Worm (Caenorhabditis elegans) whole organism, L4 larva: ENCODE results near the gene mmcm-1.

Experiments
- T26A8.4 ChIP-seq: fragments of 200-800 bp; sonication (Bioruptor generic); IDR thresholded peaks from 2 replicates; pipeline ENCODE4 v1.3.6; 2022; ENCODE audit warnings: missing genetic modification characterization, missing compliant biosample characterization
- nhr-11 ChIP-seq: fragments of 150-350 bp; optimal IDR thresholded peaks from 2 replicates; lab custom pipeline; 2014; ENCODE audit warnings: missing biosample characterization, missing genetic modification characterization
- nhr-77 ChIP-seq: fragments of 150-350 bp; optimal IDR thresholded peaks from 2 replicates; lab custom pipeline; 2014; ENCODE audit warnings: missing biosample characterization, missing genetic modification characterization
- unc-62 ChIP-seq, 3 experiments: fragments of 150-350 bp in 1 of 3; sonication (generic microtip); optimal IDR thresholded peaks in 2 of 3; peaks in 1 of 3; 1 replicate in 1 of 3; 2 replicates in 2 of 3; lab custom pipeline; 2014 to 2017; ENCODE audit warnings: missing biosample characterization in 3 of 3, missing genetic modification characterization in 3 of 3, missing genetic modification reagents in 3 of 3, missing genotype in 1 of 3

DNA sequence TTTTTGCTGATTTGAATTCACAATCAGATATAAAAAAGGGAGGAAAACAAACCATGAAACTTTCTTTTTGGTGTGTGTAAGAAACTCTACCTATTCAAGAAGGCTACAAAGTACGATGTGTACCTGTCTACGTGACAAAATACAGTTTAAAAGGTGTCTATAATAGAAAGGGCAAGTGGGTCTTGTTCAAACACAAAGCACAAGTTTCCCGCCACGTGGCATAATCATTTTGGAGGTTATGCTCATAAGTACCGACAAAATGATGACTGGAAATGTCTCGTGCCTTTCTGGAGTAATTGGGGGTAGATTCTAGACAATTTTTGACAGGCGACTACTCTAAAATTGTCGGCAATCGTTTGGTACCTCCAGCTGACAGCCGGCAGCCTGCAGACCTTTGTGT is 32.6 kb downstream of the mmcm-1 start:
- no peak for TF ChIP-seq nhr-77 (tag; lab: Kevin White, UChicago)
- TF ChIP-seq unc-62 (GFP tag; optimal IDR thresholded peaks at IDR 0.05 in 1 of 2; lab: Kevin White, UChicago): no peak
- TF ChIP-seq unc-62 (tag; optimal IDR thresholded peaks at IDR 0.05; lab: Kevin White, UChicago): no peak
- TF ChIP-seq nhr-11 (tag; lab: Kevin White, UChicago): no peak
- no peak for TF ChIP-seq T26A8.4
